Worm (Caenorhabditis elegans) whole organism, L2 larva: ENCODE measurements around the gene W05B10.3.
A peak's percentile ranks its signal among the peaks of the same experiment; 100 is the strongest.

Experiments used
- C34F6.9 ChIP-seq: fragments of 150-350 bp; optimal IDR thresholded peaks from 2 replicates; lab custom pipeline; 2014; ENCODE audit warnings: missing biosample characterization, missing genetic modification characterization
- F13H6.1 ChIP-seq: sonication (generic microtip); optimal IDR thresholded peaks from 2 replicates; lab custom pipeline; 2016; ENCODE audit warnings: missing genetic modification characterization, missing compliant biosample characterization
- R02D3.7 ChIP-seq: fragments of 150-350 bp; optimal IDR thresholded peaks from 2 replicates; lab custom pipeline; 2014; ENCODE audit warnings: missing biosample characterization, missing genetic modification characterization
- Y55F3AM.14 ChIP-seq: fragments of 200-800 bp; sonication (Bioruptor generic); optimal IDR thresholded peaks from 2 replicates; lab custom pipeline; 2018; ENCODE audit warnings: mild to moderate bottlenecking, missing genetic modification characterization, missing compliant biosample characterization
- ZK546.5 ChIP-seq: sonication (generic microtip); optimal IDR thresholded peaks from 2 replicates; lab custom pipeline; 2017; ENCODE audit warnings: missing biosample characterization, missing genetic modification characterization
- alr-1 ChIP-seq: fragments of 150-350 bp; optimal IDR thresholded peaks from 2 replicates; lab custom pipeline; 2014; ENCODE audit warnings: missing biosample characterization, missing genetic modification characterization
- aly-2 ChIP-seq: fragments of 150-350 bp; optimal IDR thresholded peaks from 2 replicates; lab custom pipeline; 2014; ENCODE audit warnings: missing biosample characterization, missing genetic modification characterization
- ama-1 ChIP-seq: fragments of 150-350 bp; optimal IDR thresholded peaks from 2 replicates; lab custom pipeline; 2018; ENCODE audit warnings: inconsistent platforms
- blmp-1 ChIP-seq: sonication (generic microtip); optimal IDR thresholded peaks from 2 replicates; lab custom pipeline; 2017; ENCODE audit warnings: missing genetic modification characterization, mild to moderate bottlenecking, missing compliant biosample characterization, antibody characterized with exemption, moderate library complexity; ENCODE audit not compliant: insufficient read depth
- ceh-16 ChIP-seq: fragments of 150-350 bp; optimal IDR thresholded peaks from 2 replicates; lab custom pipeline; 2014; ENCODE audit warnings: missing biosample characterization, missing genetic modification characterization
- ceh-82 ChIP-seq: fragments of 150-350 bp; optimal IDR thresholded peaks from 2 replicates; lab custom pipeline; 2014; ENCODE audit warnings: missing biosample characterization, missing genetic modification characterization
- crh-2 ChIP-seq: sonication (generic microtip); optimal IDR thresholded peaks from 2 replicates; lab custom pipeline; 2017; ENCODE audit warnings: missing biosample characterization, missing genetic modification characterization
- dmd-4 ChIP-seq: sonication (generic microtip); optimal IDR thresholded peaks from 2 replicates; lab custom pipeline; 2017; ENCODE audit warnings: missing biosample characterization, missing genetic modification characterization
- egl-27 ChIP-seq: sonication (generic microtip); optimal IDR thresholded peaks from 3 replicates; lab custom pipeline; 2017; ENCODE audit warnings: missing biosample characterization, missing genetic modification reagents, missing genetic modification characterization
- elt-1 ChIP-seq: fragments of 150-350 bp; optimal IDR thresholded peaks from 2 replicates; lab custom pipeline; 2014; ENCODE audit warnings: missing biosample characterization, missing genetic modification characterization
- elt-3 ChIP-seq: sonication (generic microtip); optimal IDR thresholded peaks from 2 replicates; lab custom pipeline; 2017; ENCODE audit warnings: missing biosample characterization, missing genetic modification characterization
- fos-1 ChIP-seq: fragments of 150-350 bp; optimal IDR thresholded peaks from 2 replicates; lab custom pipeline; 2014; ENCODE audit warnings: missing biosample characterization, missing genetic modification characterization
- gmeb-1 ChIP-seq: fragments of 150-350 bp; optimal IDR thresholded peaks from 2 replicates; lab custom pipeline; 2014; ENCODE audit warnings: missing biosample characterization, missing genetic modification characterization
- lin-11 ChIP-seq: fragments of 150-350 bp; sonication (generic microtip); optimal IDR thresholded peaks from 2 replicates; lab custom pipeline; 2014; ENCODE audit warnings: missing biosample characterization, missing genetic modification characterization, inconsistent platforms, mixed read lengths
- lin-13 ChIP-seq: fragments of 150-350 bp; optimal IDR thresholded peaks from 2 replicates; lab custom pipeline; 2014; ENCODE audit warnings: missing biosample characterization, missing genetic modification reagents, missing genetic modification characterization
- lin-39 ChIP-seq: fragments of 150-350 bp; optimal IDR thresholded peaks from 2 replicates; lab custom pipeline; 2014; ENCODE audit warnings: missing biosample characterization, missing genetic modification reagents, missing genetic modification characterization
- lsy-2 ChIP-seq, 2 experiments: fragments of 150-350 bp in 1 of 2; sonication (generic microtip) in 1 of 2; optimal IDR thresholded peaks; 2 replicates each; lab custom pipeline; 2014 to 2017; ENCODE audit warnings: missing biosample characterization in 2 of 2, missing genetic modification characterization in 2 of 2
- mab-5 ChIP-seq: fragments of 150-350 bp; optimal IDR thresholded peaks from 2 replicates; lab custom pipeline; 2014; ENCODE audit warnings: missing biosample characterization, missing genetic modification characterization
- mbf-1 ChIP-seq: sonication (generic microtip); optimal IDR thresholded peaks from 2 replicates; lab custom pipeline; 2017; ENCODE audit warnings: missing biosample characterization, missing genetic modification characterization
- mdl-1 ChIP-seq, 2 experiments: fragments of 150-350 bp in 1 of 2; sonication (generic microtip) in 1 of 2; optimal IDR thresholded peaks; 2 replicates each; lab custom pipeline; 2017; ENCODE audit warnings: missing biosample characterization in 2 of 2, missing genetic modification characterization in 2 of 2
- nhr-10 ChIP-seq: sonication (generic microtip); optimal IDR thresholded peaks from 2 replicates; lab custom pipeline; 2017; ENCODE audit warnings: missing biosample characterization, missing genetic modification characterization
- nhr-11 ChIP-seq: fragments of 150-350 bp; optimal IDR thresholded peaks from 2 replicates; lab custom pipeline; 2014; ENCODE audit warnings: missing biosample characterization, missing genetic modification characterization
- nhr-12 ChIP-seq: fragments of 150-350 bp; optimal IDR thresholded peaks from 2 replicates; lab custom pipeline; 2014; ENCODE audit warnings: missing biosample characterization, missing genetic modification characterization
- nhr-129 ChIP-seq: fragments of 150-350 bp; optimal IDR thresholded peaks from 2 replicates; lab custom pipeline; 2014; ENCODE audit warnings: missing biosample characterization, missing genetic modification characterization
- nhr-21 ChIP-seq: fragments of 150-350 bp; optimal IDR thresholded peaks from 2 replicates; lab custom pipeline; 2014; ENCODE audit warnings: missing biosample characterization, missing genetic modification characterization
- nhr-23 ChIP-seq: fragments of 150-350 bp; optimal IDR thresholded peaks from 2 replicates; lab custom pipeline; 2014; ENCODE audit warnings: missing biosample characterization, missing genetic modification reagents, missing genetic modification characterization
- nhr-237 ChIP-seq: fragments of 150-350 bp; optimal IDR thresholded peaks from 2 replicates; lab custom pipeline; 2014; ENCODE audit warnings: missing biosample characterization, missing genetic modification characterization
- nhr-25 ChIP-seq: fragments of 150-350 bp; sonication (generic microtip); optimal IDR thresholded peaks from 3 replicates; lab custom pipeline; 2014; ENCODE audit warnings: missing biosample characterization, missing genetic modification characterization
- nhr-6 ChIP-seq: fragments of 150-350 bp; optimal IDR thresholded peaks from 2 replicates; lab custom pipeline; 2014; ENCODE audit warnings: missing biosample characterization, missing genetic modification characterization
- nhr-77 ChIP-seq: fragments of 150-350 bp; optimal IDR thresholded peaks from 2 replicates; lab custom pipeline; 2014; ENCODE audit warnings: missing biosample characterization, missing genetic modification characterization
- peb-1 ChIP-seq: fragments of 150-350 bp; optimal IDR thresholded peaks from 2 replicates; lab custom pipeline; 2014; ENCODE audit warnings: missing biosample characterization, missing genetic modification characterization
- sem-4 ChIP-seq: fragments of 150-350 bp; optimal IDR thresholded peaks from 2 replicates; lab custom pipeline; 2014; ENCODE audit warnings: missing biosample characterization, missing genetic modification reagents, missing genetic modification characterization
- skn-1 ChIP-seq: sonication (generic microtip); optimal IDR thresholded peaks from 2 replicates; lab custom pipeline; 2017; ENCODE audit warnings: missing biosample characterization, missing genetic modification characterization
- sma-3 ChIP-seq: sonication (generic microtip); optimal IDR thresholded peaks from 2 replicates; lab custom pipeline; 2016; ENCODE audit warnings: missing genetic modification reagents, missing genetic modification characterization, missing compliant biosample characterization
- sma-9 ChIP-seq, 2 experiments: fragments of 150-350 bp in 1 of 2; sonication (generic microtip) in 1 of 2; optimal IDR thresholded peaks; 2 replicates each; lab custom pipeline; 2014 to 2016; ENCODE audit warnings: missing genetic modification characterization in 2 of 2, mild to moderate bottlenecking in 1 of 2, missing biosample characterization in 1 of 2, missing compliant biosample characterization in 1 of 2, missing genetic modification reagents in 1 of 2, moderate library complexity in 1 of 2
- snpc-4 ChIP-seq: fragments of 150-350 bp; optimal IDR thresholded peaks from 2 replicates; lab custom pipeline; 2014; ENCODE audit warnings: missing biosample characterization, missing genetic modification characterization
- unc-39 ChIP-seq: fragments of 150-350 bp; optimal IDR thresholded peaks from 2 replicates; lab custom pipeline; 2014; ENCODE audit warnings: missing biosample characterization, missing genetic modification characterization
- unc-55 ChIP-seq: fragments of 150-350 bp; sonication (generic microtip); optimal IDR thresholded peaks from 3 replicates; lab custom pipeline; 2014; ENCODE audit warnings: missing biosample characterization, missing genetic modification reagents, missing genetic modification characterization
- unc-62 ChIP-seq: fragments of 150-350 bp; optimal IDR thresholded peaks from 2 replicates; lab custom pipeline; 2014; ENCODE audit warnings: missing biosample characterization, missing genetic modification reagents, missing genetic modification characterization
- zag-1 ChIP-seq: fragments of 150-350 bp; optimal IDR thresholded peaks from 2 replicates; lab custom pipeline; 2014; ENCODE audit warnings: missing biosample characterization, missing genetic modification characterization
- ztf-1 ChIP-seq: fragments of 200-800 bp; sonication (Bioruptor generic); conservative IDR thresholded peaks from 2 replicates; pipeline ENCODE4 v1.3.6; 2022; ENCODE audit warnings: missing genetic modification characterization, missing compliant biosample characterization
- ztf-11 ChIP-seq: sonication (generic microtip); optimal IDR thresholded peaks from 2 replicates; lab custom pipeline; 2017; ENCODE audit warnings: missing biosample characterization, missing genetic modification characterization
- ztf-4 ChIP-seq: fragments of 150-350 bp; optimal IDR thresholded peaks from 2 replicates; lab custom pipeline; 2014; ENCODE audit warnings: missing biosample characterization, missing genetic modification characterization

Gene W05B10.3

DNA sequence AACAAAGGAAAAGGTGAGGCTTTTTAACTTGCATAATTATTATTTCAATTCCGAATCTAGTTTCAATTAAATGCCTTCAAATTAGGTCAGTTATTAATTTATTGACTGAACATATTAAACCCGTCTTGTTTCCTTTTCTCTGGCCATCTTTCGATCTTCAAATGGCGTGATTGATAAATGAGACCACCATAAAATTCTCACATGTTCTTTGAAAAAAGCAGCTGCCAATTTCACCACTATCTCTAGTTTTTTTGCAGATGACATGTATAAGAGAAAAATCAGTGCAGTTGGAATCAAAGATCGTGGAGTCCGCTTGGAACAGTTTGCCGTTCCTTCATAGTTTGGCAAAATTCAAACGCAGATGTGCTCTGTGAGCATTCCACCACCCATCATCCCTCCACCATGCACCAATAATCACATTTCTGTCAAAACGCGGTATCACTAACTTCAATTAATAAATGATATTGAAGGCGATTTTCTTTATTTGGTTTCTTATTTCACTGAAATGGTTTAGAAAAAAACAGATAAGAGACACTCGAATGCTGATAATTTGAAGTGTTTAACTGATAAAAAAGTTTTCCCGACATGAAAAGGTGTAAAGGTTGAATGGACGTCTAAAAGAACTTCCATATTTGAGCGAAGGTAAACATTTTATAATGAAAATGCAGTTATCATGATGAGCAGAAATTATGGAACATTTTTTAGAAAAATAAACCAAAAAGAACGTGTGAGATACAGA is 23.6 kb downstream of the W05B10.3 start:
- TF ChIP-seq sma-9 (GFP tag; optimal IDR thresholded peaks at IDR 0.05; lab: Kevin White, UChicago), result peak; percentile 67
- no peak for TF ChIP-seq sma-9 (tag; optimal IDR thresholded peaks at IDR 0.05; lab: Kevin White, UChicago)
- TF ChIP-seq ztf-4 (tag; lab: Kevin White, UChicago), result no peak
- peak; percentile 34 for TF ChIP-seq gmeb-1 (tag; lab: Kevin White, UChicago)
- no peak for TF ChIP-seq lin-13
- TF ChIP-seq crh-2 (tag; lab: Kevin White, UChicago), result peak; percentile 42
- TF ChIP-seq sem-4 (tag; lab: Kevin White, UChicago), result peak; percentile 1
- peak; percentile 51 for TF ChIP-seq fos-1 (tag; lab: Kevin White, UChicago)
- peak; percentile 37 for TF ChIP-seq egl-27 (tag; lab: Kevin White, UChicago)

DNA sequence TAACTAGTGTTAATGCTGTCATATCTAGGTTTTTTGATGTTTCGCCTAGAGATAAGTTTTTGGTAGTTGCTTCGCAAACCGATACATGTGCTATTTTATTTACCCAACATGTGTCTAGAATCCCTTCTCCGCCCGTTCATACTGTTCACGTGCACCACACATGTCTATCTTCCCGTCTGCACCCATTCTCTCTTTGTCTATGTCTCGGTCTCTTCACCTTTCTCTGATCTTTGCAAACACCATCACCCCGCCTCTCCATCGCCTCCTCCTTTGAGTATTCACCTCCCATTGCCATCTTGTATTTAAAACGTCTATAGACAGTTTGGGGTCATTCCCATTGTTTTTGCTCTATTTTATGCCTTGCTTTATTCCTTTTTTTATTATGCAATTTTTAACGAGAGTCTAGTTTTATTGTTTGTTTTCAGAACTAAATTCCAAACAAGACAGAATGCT is 24.3 kb downstream of the W05B10.3 start, which contains the start of gene F56H9.2:
Gene F56H9.2 (plus strand): TSS at position 426 of the 453 bp plus-strand sequence.
- TF ChIP-seq nhr-12 (tag; lab: Kevin White, UChicago), result no peak
- no peak for TF ChIP-seq lin-11 (tag; lab: Kevin White, UChicago)
- peak; percentile 47 for TF ChIP-seq lin-13
- TF ChIP-seq mbf-1 (tag; lab: Kevin White, UChicago), result no peak
- no peak for TF ChIP-seq skn-1 (tag; lab: Kevin White, UChicago)
- no peak for TF ChIP-seq mab-5
- TF ChIP-seq ztf-4 (tag; lab: Kevin White, UChicago), result peak; percentile 56
- TF ChIP-seq snpc-4 (tag; lab: Kevin White, UChicago), result no peak
- TF ChIP-seq nhr-77 (tag; lab: Kevin White, UChicago), result no peak
- TF ChIP-seq sma-3 (GFP tag; lab: Kevin White, UChicago), result peak; percentile 88
- TF ChIP-seq nhr-129 (tag; lab: Kevin White, UChicago), result peak; percentile 90
- TF ChIP-seq sma-9 (GFP tag; optimal IDR thresholded peaks at IDR 0.05; lab: Kevin White, UChicago), result peak; percentile 99
- TF ChIP-seq sma-9 (tag; optimal IDR thresholded peaks at IDR 0.05; lab: Kevin White, UChicago), result no peak
- TF ChIP-seq dmd-4 (tag; lab: Kevin White, UChicago), result no peak
- peak; percentile 92 for TF ChIP-seq nhr-25
- TF ChIP-seq Y55F3AM.14 (GFP tag; lab: Kevin White, UChicago), result peak; percentile 75
- TF ChIP-seq sem-4 (tag; lab: Kevin White, UChicago), result peak; percentile 58
- TF ChIP-seq lsy-2 (tag; optimal IDR thresholded peaks at IDR 0.05; lab: Kevin White, UChicago), result peak in 1 of 2 experiments; percentile 60
- peak; percentile 79 for TF ChIP-seq blmp-1
- no peak for TF ChIP-seq lin-39 (tag; lab: Kevin White, UChicago)
- no peak for TF ChIP-seq zag-1 (tag; lab: Kevin White, UChicago)
- peak; percentile 68 for TF ChIP-seq gmeb-1 (tag; lab: Kevin White, UChicago)
- TF ChIP-seq nhr-21 (tag; lab: Kevin White, UChicago), result peak; percentile 85
- TF ChIP-seq unc-55, result peak; percentile 39
- no peak for TF ChIP-seq elt-1 (tag; lab: Kevin White, UChicago)
- TF ChIP-seq unc-39 (tag; lab: Kevin White, UChicago), result no peak
- peak; percentile 93 for TF ChIP-seq F13H6.1 (tag; lab: Kevin White, UChicago)
- no peak for TF ChIP-seq nhr-237 (tag; lab: Kevin White, UChicago)
- TF ChIP-seq crh-2 (tag; lab: Kevin White, UChicago), result peak; percentile 65
- no peak for TF ChIP-seq aly-2 (tag; lab: Kevin White, UChicago)
- TF ChIP-seq ztf-11 (tag; lab: Kevin White, UChicago), result no peak
- peak; percentile 66 to 80 for TF ChIP-seq mdl-1 (tag; optimal IDR thresholded peaks at IDR 0.05; lab: Kevin White, UChicago)
- no peak for TF ChIP-seq nhr-6 (tag; lab: Kevin White, UChicago)
- TF ChIP-seq ztf-1 (GFP tag; lab: Robert Waterston, UW), result no peak
- no peak for TF ChIP-seq nhr-23 (tag; lab: Kevin White, UChicago)
- peak; percentile 62 for TF ChIP-seq fos-1 (tag; lab: Kevin White, UChicago)
- peak; percentile 60 for TF ChIP-seq C34F6.9
- no peak for TF ChIP-seq ZK546.5 (tag; lab: Kevin White, UChicago)
- TF ChIP-seq ceh-82 (tag; lab: Kevin White, UChicago), result no peak
- TF ChIP-seq nhr-11 (tag; lab: Kevin White, UChicago), result no peak
- no peak for TF ChIP-seq R02D3.7
- no peak for TF ChIP-seq elt-3
- TF ChIP-seq peb-1 (tag; lab: Kevin White, UChicago), result no peak
- no peak for TF ChIP-seq nhr-10 (tag; lab: Kevin White, UChicago)
- TF ChIP-seq unc-62, result no peak
- TF ChIP-seq alr-1 (tag; lab: Kevin White, UChicago), result no peak
- TF ChIP-seq ama-1 (lab: Kevin White, UChicago), result peak; percentile 69
- peak; percentile 90 for TF ChIP-seq egl-27 (tag; lab: Kevin White, UChicago)
- peak; percentile 57 for TF ChIP-seq ceh-16
- TF ChIP-seq, all 48 proteins: peak for 21
